Worm (Caenorhabditis elegans) whole organism, late embryonic: ENCODE data around the gene morc-1.

ENCODE experiments used
- K09A11.1 ChIP-seq: sonication (generic microtip); optimal IDR thresholded peaks from 2 replicates; lab custom pipeline; 2017; ENCODE audit warnings: antibody characterized with exemption, mild to moderate bottlenecking, missing genetic modification characterization, missing compliant biosample characterization; ENCODE audit not compliant: insufficient read depth
- ceh-9 ChIP-seq: sonication (generic microtip); optimal IDR thresholded peaks from 2 replicates; lab custom pipeline; 2016; ENCODE audit warnings: mild to moderate bottlenecking, missing genetic modification characterization, inconsistent platforms, missing compliant biosample characterization
- dmd-4 ChIP-seq: sonication (generic microtip); optimal IDR thresholded peaks from 2 replicates; lab custom pipeline; 2016; ENCODE audit warnings: borderline replicate concordance, missing genetic modification characterization, missing compliant biosample characterization
- nfya-1 ChIP-seq: sonication (generic microtip); optimal IDR thresholded peaks from 2 replicates; lab custom pipeline; 2017; ENCODE audit warnings: missing genetic modification characterization, mild to moderate bottlenecking, missing compliant biosample characterization, antibody characterized with exemption, moderate library complexity
- pag-3 ChIP-seq: sonication (generic microtip); optimal IDR thresholded peaks from 2 replicates; lab custom pipeline; 2016; ENCODE audit warnings: missing compliant biosample characterization, missing genetic modification characterization, borderline replicate concordance
- pros-1 ChIP-seq: fragments of 150-350 bp; optimal IDR thresholded peaks from 2 replicates; lab custom pipeline; 2014; ENCODE audit warnings: missing biosample characterization, missing genetic modification reagents, missing genetic modification characterization
- tbx-2 ChIP-seq: sonication (generic microtip); optimal IDR thresholded peaks from 2 replicates; lab custom pipeline; 2016; ENCODE audit warnings: missing genetic modification characterization, missing compliant biosample characterization

ce11 chrIII:5158674-5159073 lies 48.0 kb downstream of the morc-1 start, which contains the start of gene oxy-4:
- no peak for TF ChIP-seq ceh-9 (tag; lab: Kevin White, UChicago)
- TF ChIP-seq K09A11.1 (tag; lab: Kevin White, UChicago): no peak
- no peak for TF ChIP-seq dmd-4
- TF ChIP-seq pag-3 (tag; lab: Kevin White, UChicago): no peak
- no peak for TF ChIP-seq tbx-2 (tag; lab: Kevin White, UChicago)
- TF ChIP-seq nfya-1 (tag; lab: Kevin White, UChicago): no peak
- no peak for TF ChIP-seq pros-1 (tag; lab: Kevin White, UChicago)
